Worm (Caenorhabditis elegans): Measurements from ENCODE around the gene clh-1.

DNA sequence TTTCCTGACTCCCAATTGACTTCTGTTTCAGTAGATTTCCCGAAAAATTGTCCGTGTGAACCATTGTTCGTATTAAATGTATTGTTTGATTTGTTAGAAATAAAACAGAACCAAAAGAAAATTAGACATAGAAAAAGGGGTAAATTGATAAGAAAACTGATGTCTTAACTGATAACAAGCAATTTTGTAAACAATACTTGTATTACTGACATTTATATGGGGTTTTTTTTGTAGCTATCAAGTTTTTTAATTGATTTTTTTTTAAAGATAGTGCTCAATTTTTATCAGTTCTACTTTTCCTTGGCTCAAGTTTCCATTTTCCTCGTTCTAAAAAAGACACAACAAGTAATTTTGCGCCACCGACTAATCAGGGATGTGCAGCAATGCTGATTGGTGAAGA is 59.1 kb downstream of the clh-1 start:
- no peak for TF ChIP-seq him-1 (tag; optimal IDR thresholded peaks at IDR 0.05)
- TF ChIP-seq dao-5 (tag; optimal IDR thresholded peaks at IDR 0.05): no peak

Measured in whole organism, L4/young adult.